Worm (Caenorhabditis elegans) whole organism, L2 larva: ENCODE results near the gene C01G6.9.

Source experiments
- C34F6.9 ChIP-seq: fragments of 150-350 bp; optimal IDR thresholded peaks from 2 replicates; lab custom pipeline; 2014; ENCODE audit warnings: missing biosample characterization, missing genetic modification characterization
- F13H6.1 ChIP-seq: sonication (generic microtip); optimal IDR thresholded peaks from 2 replicates; lab custom pipeline; 2016; ENCODE audit warnings: missing genetic modification characterization, missing compliant biosample characterization
- R02D3.7 ChIP-seq: fragments of 150-350 bp; optimal IDR thresholded peaks from 2 replicates; lab custom pipeline; 2014; ENCODE audit warnings: missing biosample characterization, missing genetic modification characterization
- ZK546.5 ChIP-seq: sonication (generic microtip); optimal IDR thresholded peaks from 2 replicates; lab custom pipeline; 2017; ENCODE audit warnings: missing biosample characterization, missing genetic modification characterization
- alr-1 ChIP-seq: fragments of 150-350 bp; optimal IDR thresholded peaks from 2 replicates; lab custom pipeline; 2014; ENCODE audit warnings: missing biosample characterization, missing genetic modification characterization
- aly-2 ChIP-seq: fragments of 150-350 bp; optimal IDR thresholded peaks from 2 replicates; lab custom pipeline; 2014; ENCODE audit warnings: missing biosample characterization, missing genetic modification characterization
- ama-1 ChIP-seq: fragments of 150-350 bp; optimal IDR thresholded peaks from 2 replicates; lab custom pipeline; 2018; ENCODE audit warnings: inconsistent platforms
- blmp-1 ChIP-seq: sonication (generic microtip); optimal IDR thresholded peaks from 2 replicates; lab custom pipeline; 2017; ENCODE audit warnings: missing genetic modification characterization, mild to moderate bottlenecking, missing compliant biosample characterization, antibody characterized with exemption, moderate library complexity; ENCODE audit not compliant: insufficient read depth
- ceh-82 ChIP-seq: fragments of 150-350 bp; optimal IDR thresholded peaks from 2 replicates; lab custom pipeline; 2014; ENCODE audit warnings: missing biosample characterization, missing genetic modification characterization
- crh-2 ChIP-seq: sonication (generic microtip); optimal IDR thresholded peaks from 2 replicates; lab custom pipeline; 2017; ENCODE audit warnings: missing biosample characterization, missing genetic modification characterization
- dmd-4 ChIP-seq: sonication (generic microtip); optimal IDR thresholded peaks from 2 replicates; lab custom pipeline; 2017; ENCODE audit warnings: missing biosample characterization, missing genetic modification characterization
- egl-27 ChIP-seq: sonication (generic microtip); optimal IDR thresholded peaks from 3 replicates; lab custom pipeline; 2017; ENCODE audit warnings: missing biosample characterization, missing genetic modification reagents, missing genetic modification characterization
- elt-1 ChIP-seq: fragments of 150-350 bp; optimal IDR thresholded peaks from 2 replicates; lab custom pipeline; 2014; ENCODE audit warnings: missing biosample characterization, missing genetic modification characterization
- elt-3 ChIP-seq: sonication (generic microtip); optimal IDR thresholded peaks from 2 replicates; lab custom pipeline; 2017; ENCODE audit warnings: missing biosample characterization, missing genetic modification characterization
- fos-1 ChIP-seq: fragments of 150-350 bp; optimal IDR thresholded peaks from 2 replicates; lab custom pipeline; 2014; ENCODE audit warnings: missing biosample characterization, missing genetic modification characterization
- gmeb-1 ChIP-seq: fragments of 150-350 bp; optimal IDR thresholded peaks from 2 replicates; lab custom pipeline; 2014; ENCODE audit warnings: missing biosample characterization, missing genetic modification characterization
- lin-13 ChIP-seq: fragments of 150-350 bp; optimal IDR thresholded peaks from 2 replicates; lab custom pipeline; 2014; ENCODE audit warnings: missing biosample characterization, missing genetic modification reagents, missing genetic modification characterization
- lin-39 ChIP-seq: fragments of 150-350 bp; optimal IDR thresholded peaks from 2 replicates; lab custom pipeline; 2014; ENCODE audit warnings: missing biosample characterization, missing genetic modification reagents, missing genetic modification characterization
- lsy-2 ChIP-seq, 2 experiments: fragments of 150-350 bp in 1 of 2; sonication (generic microtip) in 1 of 2; optimal IDR thresholded peaks; 2 replicates each; lab custom pipeline; 2014 to 2017; ENCODE audit warnings: missing biosample characterization in 2 of 2, missing genetic modification characterization in 2 of 2
- mab-5 ChIP-seq: fragments of 150-350 bp; optimal IDR thresholded peaks from 2 replicates; lab custom pipeline; 2014; ENCODE audit warnings: missing biosample characterization, missing genetic modification characterization
- mbf-1 ChIP-seq: sonication (generic microtip); optimal IDR thresholded peaks from 2 replicates; lab custom pipeline; 2017; ENCODE audit warnings: missing biosample characterization, missing genetic modification characterization
- nhr-10 ChIP-seq: sonication (generic microtip); optimal IDR thresholded peaks from 2 replicates; lab custom pipeline; 2017; ENCODE audit warnings: missing biosample characterization, missing genetic modification characterization
- nhr-11 ChIP-seq: fragments of 150-350 bp; optimal IDR thresholded peaks from 2 replicates; lab custom pipeline; 2014; ENCODE audit warnings: missing biosample characterization, missing genetic modification characterization
- nhr-12 ChIP-seq: fragments of 150-350 bp; optimal IDR thresholded peaks from 2 replicates; lab custom pipeline; 2014; ENCODE audit warnings: missing biosample characterization, missing genetic modification characterization
- nhr-21 ChIP-seq: fragments of 150-350 bp; optimal IDR thresholded peaks from 2 replicates; lab custom pipeline; 2014; ENCODE audit warnings: missing biosample characterization, missing genetic modification characterization
- nhr-23 ChIP-seq: fragments of 150-350 bp; optimal IDR thresholded peaks from 2 replicates; lab custom pipeline; 2014; ENCODE audit warnings: missing biosample characterization, missing genetic modification reagents, missing genetic modification characterization
- nhr-25 ChIP-seq: fragments of 150-350 bp; sonication (generic microtip); optimal IDR thresholded peaks from 3 replicates; lab custom pipeline; 2014; ENCODE audit warnings: missing biosample characterization, missing genetic modification characterization
- nhr-6 ChIP-seq: fragments of 150-350 bp; optimal IDR thresholded peaks from 2 replicates; lab custom pipeline; 2014; ENCODE audit warnings: missing biosample characterization, missing genetic modification characterization
- nhr-77 ChIP-seq: fragments of 150-350 bp; optimal IDR thresholded peaks from 2 replicates; lab custom pipeline; 2014; ENCODE audit warnings: missing biosample characterization, missing genetic modification characterization
- peb-1 ChIP-seq: fragments of 150-350 bp; optimal IDR thresholded peaks from 2 replicates; lab custom pipeline; 2014; ENCODE audit warnings: missing biosample characterization, missing genetic modification characterization
- skn-1 ChIP-seq: sonication (generic microtip); optimal IDR thresholded peaks from 2 replicates; lab custom pipeline; 2017; ENCODE audit warnings: missing biosample characterization, missing genetic modification characterization
- sma-3 ChIP-seq: sonication (generic microtip); optimal IDR thresholded peaks from 2 replicates; lab custom pipeline; 2016; ENCODE audit warnings: missing genetic modification reagents, missing genetic modification characterization, missing compliant biosample characterization
- sma-9 ChIP-seq, 2 experiments: fragments of 150-350 bp in 1 of 2; sonication (generic microtip) in 1 of 2; optimal IDR thresholded peaks; 2 replicates each; lab custom pipeline; 2014 to 2016; ENCODE audit warnings: missing genetic modification characterization in 2 of 2, mild to moderate bottlenecking in 1 of 2, missing biosample characterization in 1 of 2, missing compliant biosample characterization in 1 of 2, missing genetic modification reagents in 1 of 2, moderate library complexity in 1 of 2
- snpc-4 ChIP-seq: fragments of 150-350 bp; optimal IDR thresholded peaks from 2 replicates; lab custom pipeline; 2014; ENCODE audit warnings: missing biosample characterization, missing genetic modification characterization
- unc-39 ChIP-seq: fragments of 150-350 bp; optimal IDR thresholded peaks from 2 replicates; lab custom pipeline; 2014; ENCODE audit warnings: missing biosample characterization, missing genetic modification characterization
- unc-55 ChIP-seq: fragments of 150-350 bp; sonication (generic microtip); optimal IDR thresholded peaks from 3 replicates; lab custom pipeline; 2014; ENCODE audit warnings: missing biosample characterization, missing genetic modification reagents, missing genetic modification characterization
- unc-62 ChIP-seq: fragments of 150-350 bp; optimal IDR thresholded peaks from 2 replicates; lab custom pipeline; 2014; ENCODE audit warnings: missing biosample characterization, missing genetic modification reagents, missing genetic modification characterization
- zag-1 ChIP-seq: fragments of 150-350 bp; optimal IDR thresholded peaks from 2 replicates; lab custom pipeline; 2014; ENCODE audit warnings: missing biosample characterization, missing genetic modification characterization
- ztf-1 ChIP-seq: fragments of 200-800 bp; sonication (Bioruptor generic); conservative IDR thresholded peaks from 2 replicates; pipeline ENCODE4 v1.3.6; 2022; ENCODE audit warnings: missing genetic modification characterization, missing compliant biosample characterization
- ztf-4 ChIP-seq: fragments of 150-350 bp; optimal IDR thresholded peaks from 2 replicates; lab custom pipeline; 2014; ENCODE audit warnings: missing biosample characterization, missing genetic modification characterization

The C01G6.9 gene

ce11 chrII:9272942-9273341, 22.7 kb downstream of the C01G6.9 start, which contains the start of gene C01G6.4:
C01G6.4 (minus strand) TSS chrII:9273042.
- no peak for TF ChIP-seq nhr-25 (tag; lab: Kevin White, UChicago)
- no peak for TF ChIP-seq nhr-77 (tag; lab: Kevin White, UChicago)
- no peak for TF ChIP-seq skn-1 (tag; lab: Kevin White, UChicago)
- TF ChIP-seq ztf-4 (tag; lab: Kevin White, UChicago) = no peak
- no peak for TF ChIP-seq sma-3 (GFP tag; lab: Kevin White, UChicago)
- TF ChIP-seq nhr-11 = no peak
- TF ChIP-seq zag-1 = no peak
- TF ChIP-seq peb-1 = no peak
- TF ChIP-seq R02D3.7 (tag; lab: Kevin White, UChicago) = no peak
- TF ChIP-seq nhr-10 (tag; lab: Kevin White, UChicago) = no peak

- TF ChIP-seq unc-55 (GFP tag; lab: Kevin White, UChicago) (no peak), egl-27 (tag; lab: Kevin White, UChicago) (no peak), C34F6.9 (tag; lab: Kevin White, UChicago) (no peak), sma-9 (GFP tag; optimal IDR thresholded peaks at IDR 0.05; lab: Kevin White, UChicago) (no peak), sma-9 (tag; optimal IDR thresholded peaks at IDR 0.05; lab: Kevin White, UChicago) (no peak), ztf-1 (no peak)
Observed at ce11 chrII:9271285-9271684, 24.3 kb downstream of the C01G6.9 start.

ce11 chrII:9269588-9269987, 26.0 kb downstream of the C01G6.9 start, which contains the start of gene C01G6.3:
C01G6.3 (plus strand) TSS chrII:9269888.
- TF ChIP-seq lin-39 (tag; lab: Kevin White, UChicago) (no peak), aly-2 (no peak), mbf-1 (tag; lab: Kevin White, UChicago) (no peak), fos-1 (no peak), elt-3 (no peak), nhr-11 (no peak), ztf-1 (no peak), elt-1 (no peak), unc-62 (GFP tag; lab: Kevin White, UChicago) (no peak), nhr-12 (tag; lab: Kevin White, UChicago) (no peak), C34F6.9 (tag; lab: Kevin White, UChicago) (no peak), alr-1 (tag; lab: Kevin White, UChicago) (no peak), nhr-25 (tag; lab: Kevin White, UChicago) (no peak), dmd-4 (tag; lab: Kevin White, UChicago) (no peak), R02D3.7 (tag; lab: Kevin White, UChicago) (no peak), lsy-2 (tag; optimal IDR thresholded peaks at IDR 0.05; lab: Kevin White, UChicago) (no peak), crh-2 (no peak), nhr-10 (tag; lab: Kevin White, UChicago) (no peak), mab-5 (tag; lab: Kevin White, UChicago) (no peak), peb-1 (no peak)

- no peak for TF ChIP-seq nhr-10 (tag; lab: Kevin White, UChicago)
- TF ChIP-seq ztf-1 = no peak
- TF ChIP-seq fos-1 = no peak
- TF ChIP-seq lin-39 (tag; lab: Kevin White, UChicago) = no peak
- no peak for TF ChIP-seq F13H6.1 (tag; lab: Kevin White, UChicago)
- TF ChIP-seq nhr-21 (tag; lab: Kevin White, UChicago) = no peak
- TF ChIP-seq egl-27 (tag; lab: Kevin White, UChicago) = no peak
- no peak for TF ChIP-seq unc-39 (tag; lab: Kevin White, UChicago)
- no peak for TF ChIP-seq lin-13 (GFP tag; lab: Kevin White, UChicago)
- no peak for TF ChIP-seq sma-3 (GFP tag; lab: Kevin White, UChicago)
- TF ChIP-seq, all 48 proteins: peak for 0
Observed at ce11 chrII:9268983-9269382, 26.6 kb downstream of the C01G6.9 start.

- no peak for TF ChIP-seq ama-1
- TF ChIP-seq nhr-25 (tag; lab: Kevin White, UChicago) = no peak
- no peak for TF ChIP-seq ZK546.5 (tag; lab: Kevin White, UChicago)
- TF ChIP-seq zag-1 = no peak
- no peak for TF ChIP-seq snpc-4
- no peak for TF ChIP-seq nhr-77 (tag; lab: Kevin White, UChicago)
- no peak for TF ChIP-seq nhr-23
- no peak for TF ChIP-seq unc-39 (tag; lab: Kevin White, UChicago)
- TF ChIP-seq gmeb-1 (tag; lab: Kevin White, UChicago) = no peak
- TF ChIP-seq ceh-82 (tag; lab: Kevin White, UChicago) = no peak
- no peak for TF ChIP-seq C34F6.9 (tag; lab: Kevin White, UChicago)
- no peak for TF ChIP-seq unc-55 (GFP tag; lab: Kevin White, UChicago)
- no peak for TF ChIP-seq alr-1 (tag; lab: Kevin White, UChicago)
- no peak for TF ChIP-seq sma-3 (GFP tag; lab: Kevin White, UChicago)
- no peak for TF ChIP-seq nhr-6
- TF ChIP-seq lsy-2 (tag; optimal IDR thresholded peaks at IDR 0.05; lab: Kevin White, UChicago) = no peak
- TF ChIP-seq ztf-1 = no peak
- TF ChIP-seq blmp-1 (tag; lab: Kevin White, UChicago) = no peak
- no peak for TF ChIP-seq sma-9 (GFP tag; optimal IDR thresholded peaks at IDR 0.05; lab: Kevin White, UChicago)
- no peak for TF ChIP-seq sma-9 (tag; optimal IDR thresholded peaks at IDR 0.05; lab: Kevin White, UChicago)
Observed at ce11 chrII:9266755-9267154, 28.9 kb downstream of the C01G6.9 start, which contains the start of gene C01G6.2. C01G6.2 (plus strand) TSS chrII:9267055.
